Fruit fly (Drosophila melanogaster) whole organism, embryonic: ENCODE data around the gene CG14817.

Experiments
- Abd-B ChIP-seq: fragments of 200-800 bp; sonication (Bioruptor generic); optimal IDR thresholded peaks from 2 replicates; lab custom pipeline; 2018; ENCODE audit warnings: missing biosample characterization, mild to moderate bottlenecking, missing genetic modification characterization, moderate library complexity
- CG10462 ChIP-seq: fragments of 200-800 bp; sonication (Bioruptor generic); optimal IDR thresholded peaks from 2 replicates; lab custom pipeline; 2016; ENCODE audit warnings: missing biosample characterization, missing genetic modification characterization
- CG11093 ChIP-seq: fragments of 200-800 bp; sonication (Bioruptor generic); IDR thresholded peaks from 3 replicates; pipeline ENCODE4 v1.3.6; 2022; ENCODE audit warnings: missing biosample characterization, missing genetic modification characterization
- CG12071 ChIP-seq: fragments of 200-800 bp; sonication (Bioruptor generic); optimal IDR thresholded peaks from 3 replicates; lab custom pipeline; 2018; ENCODE audit warnings: missing biosample characterization, mild to moderate bottlenecking, missing genetic modification characterization
- CG16813 ChIP-seq: fragments of 200-800 bp; sonication (Bioruptor generic); IDR thresholded peaks from 3 replicates; pipeline ENCODE4 v1.3.6; 2022; ENCODE audit warnings: missing biosample characterization, missing genetic modification characterization; ENCODE audit not compliant: partially characterized antibody
- CG17328 ChIP-seq: fragments of 200-800 bp; sonication (Bioruptor generic); IDR thresholded peaks from 2 replicates; pipeline ENCODE4 v1.3.6; 2022; ENCODE audit warnings: missing biosample characterization, missing genetic modification characterization
- CG17829 ChIP-seq: fragments of 200-800 bp; optimal IDR thresholded peaks from 2 replicates; lab custom pipeline; 2019; ENCODE audit warnings: missing biosample characterization, mild to moderate bottlenecking, missing genetic modification characterization, moderate library complexity
- CG17912 ChIP-seq: fragments of 200-800 bp; sonication (Bioruptor generic); optimal IDR thresholded peaks from 2 replicates; lab custom pipeline; 2018; ENCODE audit warnings: missing biosample characterization, mild to moderate bottlenecking, missing genetic modification characterization
- CG1792 ChIP-seq: fragments of 200-800 bp; sonication (Bioruptor generic); optimal IDR thresholded peaks from 2 replicates; lab custom pipeline; 2016; ENCODE audit warnings: missing biosample characterization, missing genetic modification characterization
- CG32532 ChIP-seq: fragments of 200-800 bp; sonication (Bioruptor generic); IDR thresholded peaks from 2 replicates; pipeline ENCODE4 v1.3.6; 2022; ENCODE audit warnings: missing biosample characterization, missing genetic modification characterization
- CG43689 ChIP-seq: fragments of 200-800 bp; sonication (Bioruptor generic); IDR thresholded peaks from 2 replicates; pipeline ENCODE4 v1.3.6; 2022; ENCODE audit warnings: missing biosample characterization, missing genetic modification characterization
- CG4854 ChIP-seq: fragments of 200-800 bp; sonication (Bioruptor generic); optimal IDR thresholded peaks from 2 replicates; lab custom pipeline; 2016; ENCODE audit warnings: missing biosample characterization, missing genetic modification characterization, inconsistent platforms
- CG5180 ChIP-seq: fragments of 200-800 bp; sonication (Bioruptor generic); optimal IDR thresholded peaks from 3 replicates; lab custom pipeline; 2017; ENCODE audit warnings: missing biosample characterization, missing genetic modification characterization, mild to moderate bottlenecking, moderate library complexity, missing genetic modification reagents
- CG6654 ChIP-seq: fragments of 200-800 bp; sonication (Bioruptor generic); optimal IDR thresholded peaks from 2 replicates; lab custom pipeline; 2017; ENCODE audit warnings: missing biosample characterization, mild to moderate bottlenecking, missing genetic modification characterization
- CG6689 ChIP-seq: fragments of 200-800 bp; sonication (Bioruptor generic); IDR thresholded peaks from 2 replicates; pipeline ENCODE4 v1.3.6; 2022; ENCODE audit warnings: missing biosample characterization, missing genetic modification characterization
- CG7556 ChIP-seq: fragments of 200-800 bp; sonication (Bioruptor generic); optimal IDR thresholded peaks from 2 replicates; lab custom pipeline; 2017; ENCODE audit warnings: missing biosample characterization, mild to moderate bottlenecking, missing genetic modification characterization
- CG7786 ChIP-seq: fragments of 200-800 bp; sonication (Bioruptor generic); optimal IDR thresholded peaks from 2 replicates; lab custom pipeline; 2016; ENCODE audit warnings: missing biosample characterization, missing genetic modification characterization
- CkIIα-i1 ChIP-seq: fragments of 200-800 bp; sonication (Bioruptor generic); IDR thresholded peaks from 2 replicates; pipeline ENCODE4 v1.3.6; 2022; ENCODE audit warnings: missing biosample characterization, missing genetic modification characterization
- CoRest ChIP-seq: fragments of 200-800 bp; sonication (Bioruptor generic); optimal IDR thresholded peaks from 3 replicates; lab custom pipeline; 2018; ENCODE audit warnings: missing biosample characterization, mild to moderate bottlenecking, missing genetic modification characterization, moderate library complexity
- Dip3 ChIP-seq: fragments of 200-800 bp; sonication (Bioruptor generic); optimal IDR thresholded peaks from 3 replicates; lab custom pipeline; 2016; ENCODE audit warnings: missing biosample characterization, missing genetic modification characterization
- Dll ChIP-seq: fragments of 200-800 bp; sonication (Bioruptor generic); IDR thresholded peaks from 4 replicates; pipeline ENCODE4 v1.3.6; 2022; ENCODE audit warnings: missing biosample characterization, missing genetic modification characterization; ENCODE audit not compliant: partially characterized antibody
- E2f2 ChIP-seq: fragments of 200-800 bp; sonication (Bioruptor generic); IDR thresholded peaks from 2 replicates; pipeline ENCODE4 v1.3.6; 2022; ENCODE audit warnings: missing biosample characterization, missing genetic modification characterization
- Ets65A ChIP-seq: fragments of 200-800 bp; sonication (Bioruptor generic); peaks from one replicate; lab custom pipeline; 2016; ENCODE audit warnings: missing biosample characterization, missing genetic modification characterization
- Gsc ChIP-seq: fragments of 200-800 bp; sonication (Bioruptor generic); IDR thresholded peaks from 2 replicates; pipeline ENCODE4 v1.3.6; 2022; ENCODE audit warnings: missing biosample characterization, missing genetic modification characterization
- Hr78 ChIP-seq, 2 experiments: fragments of 200-800 bp in 1 of 2; fragments of >200 bp in 1 of 2; sonication (Bioruptor generic) in 1 of 2; optimal IDR thresholded peaks; 2 replicates each; lab custom pipeline; 2017 to 2019; ENCODE audit warnings: missing biosample characterization in 2 of 2, missing genetic modification characterization in 2 of 2, mild to moderate bottlenecking in 1 of 2, moderate library complexity in 1 of 2
- Lim3 ChIP-seq: fragments of 200-800 bp; sonication (Bioruptor generic); IDR thresholded peaks from 2 replicates; pipeline ENCODE4 v1.3.6; 2022; ENCODE audit warnings: missing biosample characterization, missing genetic modification characterization
- Nf-YC ChIP-seq: fragments of 200-800 bp; optimal IDR thresholded peaks from 3 replicates; lab custom pipeline; 2019; ENCODE audit warnings: missing biosample characterization, mild to moderate bottlenecking, missing genetic modification characterization, moderate library complexity
- Optix ChIP-seq: fragments of 200-800 bp; sonication (Bioruptor generic); IDR thresholded peaks from 3 replicates; pipeline ENCODE4 v1.3.6; 2022; ENCODE audit warnings: missing biosample characterization, missing genetic modification characterization
- Side ChIP-seq: fragments of 200-800 bp; sonication (Bioruptor generic); optimal IDR thresholded peaks from 2 replicates; lab custom pipeline; 2016; ENCODE audit warnings: missing biosample characterization, missing genetic modification characterization
- Stat92E ChIP-seq, 3 experiments: fragments of >200 bp in 2 of 3; fragments of 200-800 bp in 1 of 3; sonication (Bioruptor generic) in 1 of 3; optimal IDR thresholded peaks; 2 replicates each; lab custom pipeline; 2017 to 2019; ENCODE audit warnings: missing biosample characterization in 3 of 3, missing genetic modification characterization in 3 of 3, mild to moderate bottlenecking in 1 of 3, moderate library complexity in 1 of 3
- Trl ChIP-seq, 3 experiments: fragments of >200 bp in 2 of 3; fragments of 200-800 bp in 1 of 3; sonication (Bioruptor generic) in 1 of 3; optimal IDR thresholded peaks; 2 replicates in 1 of 3; 3 replicates in 2 of 3; lab custom pipeline; 2016 to 2017; ENCODE audit warnings: missing biosample characterization in 1 of 3, missing genetic modification characterization in 1 of 3
- Usf ChIP-seq: fragments of 200-800 bp; sonication (Bioruptor generic); optimal IDR thresholded peaks from 2 replicates; lab custom pipeline; 2017; ENCODE audit warnings: missing genotype, missing biosample characterization, missing genetic modification characterization
- ab ChIP-seq: fragments of 200-800 bp; sonication (Bioruptor generic); optimal IDR thresholded peaks from 2 replicates; lab custom pipeline; 2016; ENCODE audit warnings: missing biosample characterization, missing genetic modification characterization
- chif ChIP-seq, 2 experiments: fragments of 200-800 bp; sonication (Bioruptor generic); optimal IDR thresholded peaks; 3 replicates each; lab custom pipeline; 2016; ENCODE audit warnings: missing biosample characterization in 2 of 2, missing genetic modification characterization in 2 of 2
- chm ChIP-seq: fragments of 200-800 bp; sonication (Bioruptor generic); IDR thresholded peaks from 2 replicates; pipeline ENCODE4 v1.3.6; 2022; ENCODE audit warnings: missing biosample characterization, missing genetic modification characterization
- ci ChIP-seq: fragments of 200-800 bp; sonication (Bioruptor generic); IDR thresholded peaks from 3 replicates; pipeline ENCODE4 v1.3.6; 2022; ENCODE audit warnings: missing biosample characterization, missing genetic modification characterization
- dan ChIP-seq: fragments of 200-800 bp; sonication (Bioruptor generic); IDR thresholded peaks from 2 replicates; pipeline ENCODE4 v1.3.6; 2022; ENCODE audit warnings: missing biosample characterization, missing genetic modification characterization
- dysf ChIP-seq: fragments of 200-800 bp; sonication (Bioruptor generic); IDR thresholded peaks from 3 replicates; pipeline ENCODE4 v1.3.6; 2022; ENCODE audit warnings: missing biosample characterization, missing genetic modification characterization
- gcm ChIP-seq: fragments of 200-800 bp; sonication (Bioruptor generic); optimal IDR thresholded peaks from 2 replicates; lab custom pipeline; 2019; ENCODE audit warnings: missing biosample characterization, mild to moderate bottlenecking, missing genetic modification characterization, moderate library complexity
- grn ChIP-seq: fragments of 200-800 bp; sonication (Bioruptor generic); optimal IDR thresholded peaks from 3 replicates; lab custom pipeline; 2017; ENCODE audit warnings: missing biosample characterization, missing genetic modification characterization
- h ChIP-seq: fragments of >200 bp; optimal IDR thresholded peaks from 2 replicates; lab custom pipeline; 2017
- lab ChIP-seq: fragments of 200-800 bp; sonication (Bioruptor generic); optimal IDR thresholded peaks from 3 replicates; lab custom pipeline; 2017; ENCODE audit warnings: missing biosample characterization, missing genetic modification characterization, mild to moderate bottlenecking, moderate library complexity, missing genetic modification reagents
- nmo ChIP-seq: fragments of 200-800 bp; sonication (Bioruptor generic); optimal IDR thresholded peaks from 2 replicates; lab custom pipeline; 2018; ENCODE audit warnings: missing biosample characterization, mild to moderate bottlenecking, missing genetic modification characterization, moderate library complexity
- pan ChIP-seq, 4 experiments: fragments of >200 bp in 3 of 4; fragments of 200-800 bp in 1 of 4; sonication (Bioruptor generic) in 1 of 4; optimal IDR thresholded peaks in 3 of 4; IDR thresholded peaks in 1 of 4; 2 replicates each; pipeline versions ENCODE4 v1.3.6 to Lab custom; 2017 to 2022; ENCODE audit warnings: missing biosample characterization in 2 of 4, missing genetic modification characterization in 2 of 4, mixed read lengths in 1 of 4
- pros ChIP-seq: fragments of 200-800 bp; sonication (Bioruptor generic); optimal IDR thresholded peaks from 3 replicates; lab custom pipeline; 2019; ENCODE audit warnings: missing biosample characterization, mild to moderate bottlenecking, missing genetic modification characterization, moderate library complexity
- salm ChIP-seq: fragments of 200-800 bp; sonication (Bioruptor generic); optimal IDR thresholded peaks from 2 replicates; lab custom pipeline; 2018; ENCODE audit warnings: missing biosample characterization, mild to moderate bottlenecking, missing genetic modification characterization
- tin ChIP-seq: fragments of 200-800 bp; sonication (Bioruptor generic); optimal IDR thresholded peaks from 3 replicates; lab custom pipeline; 2016; ENCODE audit warnings: missing biosample characterization, missing genetic modification characterization
- twi ChIP-seq: fragments of 200-800 bp; optimal IDR thresholded peaks from 2 replicates; lab custom pipeline; 2019; ENCODE audit warnings: missing biosample characterization, mild to moderate bottlenecking, missing genetic modification characterization, moderate library complexity
- zfh2 ChIP-seq: fragments of 200-800 bp; sonication (Bioruptor generic); optimal IDR thresholded peaks from 2 replicates; lab custom pipeline; 2016; ENCODE audit warnings: missing biosample characterization, missing genetic modification characterization

The CG14817 gene

DNA sequence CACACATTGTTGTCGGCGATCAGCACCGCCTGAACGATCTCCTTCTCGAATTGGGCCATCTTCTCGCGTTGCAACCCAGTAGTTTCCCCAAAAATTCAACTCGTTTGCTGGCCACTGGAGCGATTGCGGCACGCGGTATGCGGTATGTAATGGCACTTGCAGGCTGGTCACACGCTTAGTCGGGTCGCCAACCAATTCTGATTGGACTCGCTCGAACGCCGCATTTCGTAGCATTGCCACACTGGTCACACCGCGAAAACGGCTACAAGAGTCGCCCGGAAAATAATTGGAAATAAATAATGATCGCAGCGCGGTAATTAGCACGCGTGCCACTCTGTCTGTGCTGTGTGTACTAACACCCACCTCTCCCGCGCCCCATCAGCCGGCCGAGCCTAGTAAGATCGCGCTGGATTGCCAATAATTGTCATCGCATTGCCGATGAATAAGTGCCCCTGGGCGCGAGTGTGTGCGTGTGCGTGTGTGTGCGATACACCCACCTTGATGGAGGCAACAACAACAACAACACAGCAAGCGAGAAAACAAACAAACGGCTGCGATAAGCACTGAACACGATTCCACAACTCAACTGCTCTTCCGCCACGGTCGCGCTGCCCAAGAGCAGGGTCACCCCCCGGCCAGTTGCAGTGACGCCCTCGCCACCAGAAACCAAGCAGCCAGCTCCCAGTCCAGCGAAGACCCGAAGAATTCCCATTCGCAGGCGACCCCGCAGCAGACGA, 45.9 kb upstream of the CG14817 start, which contains the start of the genes eIF2Bepsilon and Ocrl (continued):
- TF ChIP-seq h (lab: Kevin White, UChicago) = no peak
- TF ChIP-seq CG12071 (GFP tag; lab: Kevin White, UChicago) = no peak
- no peak for TF ChIP-seq twi (tag; lab: Kevin White, UChicago)
- TF ChIP-seq gcm (GFP tag; lab: Kevin White, UChicago) = no peak
- peak in 1 of 3 experiments; percentile 6 for TF ChIP-seq Stat92E (GFP tag; optimal IDR thresholded peaks at IDR 0.05; lab: Kevin White, UChicago)
- TF ChIP-seq CG6654 (GFP tag; lab: Kevin White, UChicago) = no peak
- no peak for TF ChIP-seq CG43689 (GFP tag; lab: Robert Waterston, UW)
- TF ChIP-seq Optix = no peak
- TF ChIP-seq CG32532 (GFP tag; lab: Robert Waterston, UW) = no peak
- no peak for TF ChIP-seq Side
- no peak for TF ChIP-seq Gsc (GFP tag; lab: Robert Waterston, UW)
- TF ChIP-seq chm (GFP tag; lab: Robert Waterston, UW) = no peak
- no peak for TF ChIP-seq CG16813 (GFP tag; lab: Robert Waterston, UW)
- no peak for TF ChIP-seq CkIIα-i1 (GFP tag; lab: Robert Waterston, UW)
- no peak for TF ChIP-seq CG17912 (GFP tag; lab: Kevin White, UChicago)
- TF ChIP-seq Trl (optimal IDR thresholded peaks at IDR 0.05; lab: Kevin White, UChicago) = no peak
- TF ChIP-seq Trl (GFP tag; optimal IDR thresholded peaks at IDR 0.05; lab: Kevin White, UChicago) = no peak
- TF ChIP-seq CG7786 (GFP tag; lab: Kevin White, UChicago) = no peak
- TF ChIP-seq salm = no peak
- TF ChIP-seq CG7556 (GFP tag; lab: Kevin White, UChicago) = no peak
- no peak for TF ChIP-seq Dip3 (GFP tag; lab: Kevin White, UChicago)
- TF ChIP-seq Usf = no peak
- no peak for TF ChIP-seq CG11093 (GFP tag; lab: Robert Waterston, UW)
- no peak for TF ChIP-seq grn (GFP tag; lab: Kevin White, UChicago)
- TF ChIP-seq Nf-YC (tag; lab: Kevin White, UChicago) = no peak
- TF ChIP-seq E2f2 = peak; percentile 46; the same call in 1 of the 2 replicates
- no peak for TF ChIP-seq Lim3 (GFP tag; lab: Robert Waterston, UW)
- no peak for TF ChIP-seq dan (GFP tag; lab: Robert Waterston, UW)
- no peak for TF ChIP-seq CG5180 (GFP tag; lab: Kevin White, UChicago)
- peak; percentile 25 for TF ChIP-seq CG17829 (tag; lab: Kevin White, UChicago)
- no peak for TF ChIP-seq ab (GFP tag; lab: Kevin White, UChicago)
- no peak for TF ChIP-seq CG17328 (GFP tag; lab: Robert Waterston, UW)
- no peak for TF ChIP-seq dysf (GFP tag; lab: Robert Waterston, UW)
- TF ChIP-seq CG4854 (GFP tag; lab: Kevin White, UChicago) = no peak
- no peak for TF ChIP-seq CG10462 (GFP tag; lab: Kevin White, UChicago)
- no peak for TF ChIP-seq Hr78 (GFP tag; optimal IDR thresholded peaks at IDR 0.05; lab: Kevin White, UChicago)
- no peak for TF ChIP-seq CoRest (tag; lab: Kevin White, UChicago)
- no peak for TF ChIP-seq CG6689 (GFP tag; lab: Robert Waterston, UW)
- TF ChIP-seq zfh2 = no peak
- no peak for TF ChIP-seq lab (GFP tag; lab: Kevin White, UChicago)
- no peak for TF ChIP-seq pan (optimal IDR thresholded peaks at IDR 0.05; lab: Kevin White, UChicago)
- TF ChIP-seq pan (GFP tag; optimal IDR thresholded peaks at IDR 0.05 in 1 of 2, IDR thresholded peaks at IDR 0.05 in 1 of 2) = no peak
- peak; percentile 30; the same call in 1 of the 3 replicates for TF ChIP-seq ci (GFP tag; lab: Robert Waterston, UW)
- no peak for TF ChIP-seq Dll (GFP tag; lab: Robert Waterston, UW)
- peak; percentile 39 for TF ChIP-seq nmo (GFP tag; lab: Kevin White, UChicago)
- TF ChIP-seq pros (GFP tag; lab: Kevin White, UChicago) = no peak
- no peak for TF ChIP-seq CG1792 (GFP tag; lab: Kevin White, UChicago)
- no peak for TF ChIP-seq tin (GFP tag; lab: Kevin White, UChicago)
- peak; percentile 94 for TF ChIP-seq Ets65A (GFP tag; lab: Kevin White, UChicago)
- no peak for TF ChIP-seq chif (GFP tag; optimal IDR thresholded peaks at IDR 0.05; lab: Kevin White, UChicago)
- no peak for TF ChIP-seq Abd-B (GFP tag; lab: Kevin White, UChicago)
